Worm (Caenorhabditis elegans) whole organism, L4 larva: ENCODE data around the gene clec-221.

Experiments used
- F10B5.3 ChIP-seq: sonication (generic microtip); optimal IDR thresholded peaks from 2 replicates; lab custom pipeline; 2016; ENCODE audit warnings: mild to moderate bottlenecking, missing genetic modification characterization, missing compliant biosample characterization
- F37D6.2 ChIP-seq: sonication (generic microtip); optimal IDR thresholded peaks from 2 replicates; lab custom pipeline; 2016; ENCODE audit warnings: mild to moderate bottlenecking, missing genetic modification characterization, missing compliant biosample characterization
- F44E2.7 ChIP-seq: fragments of 200-800 bp; sonication (Bioruptor generic); IDR thresholded peaks from 2 replicates; pipeline ENCODE4 v2.1.2; 2022; ENCODE audit warnings: missing genetic modification characterization, missing compliant biosample characterization
- T26A8.4 ChIP-seq: fragments of 200-800 bp; sonication (Bioruptor generic); IDR thresholded peaks from 2 replicates; pipeline ENCODE4 v1.3.6; 2022; ENCODE audit warnings: missing genetic modification characterization, missing compliant biosample characterization
- Y105C5A.15 ChIP-seq: fragments of 200-800 bp; sonication (Bioruptor generic); IDR thresholded peaks from 2 replicates; pipeline ENCODE4 v1.3.6; 2022; ENCODE audit warnings: missing genetic modification characterization, missing compliant biosample characterization
- Y48G9A.11 ChIP-seq: fragments of 200-800 bp; sonication (Bioruptor generic); IDR thresholded peaks from 2 replicates; pipeline ENCODE4 v1.3.6; 2022; ENCODE audit warnings: missing genetic modification reagents, missing genetic modification characterization, missing compliant biosample characterization
- Y75B8A.6 ChIP-seq: fragments of 200-800 bp; sonication (Bioruptor generic); IDR thresholded peaks from 2 replicates; pipeline ENCODE4 v1.3.6; 2022; ENCODE audit warnings: missing genetic modification reagents, missing genetic modification characterization, missing compliant biosample characterization
- ZK337.2 ChIP-seq: fragments of 200-800 bp; sonication (Bioruptor generic); IDR thresholded peaks from 2 replicates; pipeline ENCODE4 v1.3.6; 2022; ENCODE audit warnings: missing genetic modification reagents, missing genetic modification characterization, missing compliant biosample characterization
- aly-2 ChIP-seq: sonication (generic microtip); optimal IDR thresholded peaks from 2 replicates; lab custom pipeline; 2018; ENCODE audit warnings: missing biosample characterization, missing genetic modification characterization
- ama-1 ChIP-seq: fragments of 150-350 bp; optimal IDR thresholded peaks from 2 replicates; lab custom pipeline; 2014; ENCODE audit warnings: inconsistent platforms, mixed read lengths
- arid-1 ChIP-seq: fragments of 200-800 bp; sonication (Bioruptor generic); conservative IDR thresholded peaks from 2 replicates; pipeline ENCODE4 v1.3.6; 2022; ENCODE audit warnings: missing genetic modification reagents, missing genetic modification characterization, missing compliant biosample characterization
- ceh-32 ChIP-seq: sonication (generic microtip); optimal IDR thresholded peaks from 2 replicates; lab custom pipeline; 2016; ENCODE audit warnings: mild to moderate bottlenecking, missing genetic modification characterization, missing compliant biosample characterization; ENCODE audit not compliant: poor library complexity
- ceh-62 ChIP-seq: sonication (generic microtip); optimal IDR thresholded peaks from 2 replicates; lab custom pipeline; 2017; ENCODE audit warnings: missing biosample characterization, missing genetic modification characterization
- cey-2 ChIP-seq: sonication (generic microtip); optimal IDR thresholded peaks from 3 replicates; lab custom pipeline; 2017; ENCODE audit warnings: missing genetic modification characterization, mild to moderate bottlenecking, missing compliant biosample characterization, antibody characterized with exemption, borderline replicate concordance; ENCODE audit not compliant: insufficient read depth
- daf-16 ChIP-seq, 3 experiments: sonication (generic microtip); optimal IDR thresholded peaks; 2 replicates each; lab custom pipeline; 2016 to 2017; ENCODE audit warnings: missing genetic modification characterization in 3 of 3, missing genetic modification reagents in 3 of 3, mild to moderate bottlenecking in 2 of 3, missing compliant biosample characterization in 2 of 3, missing biosample characterization in 1 of 3, moderate library complexity in 1 of 3
- daf-8 ChIP-seq: fragments of 200-800 bp; sonication (Bioruptor generic); IDR thresholded peaks from 2 replicates; pipeline ENCODE4 v1.3.6; 2022; ENCODE audit warnings: missing genetic modification characterization, missing compliant biosample characterization
- dmd-8 ChIP-seq: fragments of 200-800 bp; sonication (Bioruptor generic); IDR thresholded peaks from 2 replicates; pipeline ENCODE4 v1.3.6; 2022; ENCODE audit warnings: missing genetic modification characterization, missing compliant biosample characterization
- dve-1 ChIP-seq: sonication (generic microtip); optimal IDR thresholded peaks from 2 replicates; lab custom pipeline; 2017; ENCODE audit warnings: antibody characterized with exemption, mild to moderate bottlenecking, missing genetic modification characterization, missing compliant biosample characterization; ENCODE audit not compliant: insufficient read depth
- fkh-10 ChIP-seq: fragments of 150-350 bp; optimal IDR thresholded peaks from 2 replicates; lab custom pipeline; 2014; ENCODE audit warnings: missing biosample characterization, missing genetic modification reagents, missing genetic modification characterization
- gei-8 ChIP-seq: fragments of 200-800 bp; sonication (Bioruptor generic); optimal IDR thresholded peaks from 2 replicates; lab custom pipeline; 2018; ENCODE audit warnings: mild to moderate bottlenecking, missing genetic modification characterization, missing compliant biosample characterization
- hif-1 ChIP-seq, 2 experiments: sonication (generic microtip); optimal IDR thresholded peaks; 2 replicates each; lab custom pipeline; 2016 to 2017; ENCODE audit warnings: missing compliant biosample characterization in 2 of 2, missing genetic modification characterization in 2 of 2, missing genetic modification reagents in 2 of 2, missing genotype in 2 of 2, mild to moderate bottlenecking in 1 of 2
- hlh-11 ChIP-seq: fragments of 200-800 bp; sonication (Bioruptor generic); optimal IDR thresholded peaks from 2 replicates; lab custom pipeline; 2018; ENCODE audit warnings: mild to moderate bottlenecking, missing genetic modification characterization, missing compliant biosample characterization
- hlh-30 ChIP-seq: sonication (generic microtip); optimal IDR thresholded peaks from 2 replicates; lab custom pipeline; 2017; ENCODE audit warnings: antibody characterized with exemption, mild to moderate bottlenecking, missing genetic modification characterization, missing compliant biosample characterization; ENCODE audit not compliant: insufficient read depth
- hmg-1.1 ChIP-seq: fragments of 200-800 bp; sonication (Bioruptor generic); IDR thresholded peaks from 2 replicates; pipeline ENCODE4 v1.3.6; 2022; ENCODE audit warnings: missing genetic modification reagents, missing genetic modification characterization, missing compliant biosample characterization
- jun-1 ChIP-seq: fragments of 150-350 bp; optimal IDR thresholded peaks from 2 replicates; lab custom pipeline; 2014; ENCODE audit warnings: missing biosample characterization, missing genetic modification reagents, missing genetic modification characterization
- lin-1 ChIP-seq: fragments of 200-800 bp; sonication (Bioruptor generic); IDR thresholded peaks from 2 replicates; pipeline ENCODE4 v1.3.6; 2022; ENCODE audit warnings: missing genetic modification reagents, missing genetic modification characterization, missing compliant biosample characterization
- lin-15B ChIP-seq: fragments of 150-350 bp; sonication (generic microtip); optimal IDR thresholded peaks from 3 replicates; lab custom pipeline; 2014; ENCODE audit warnings: missing biosample characterization, missing genetic modification characterization
- lin-38 ChIP-seq: fragments of 200-800 bp; sonication (Bioruptor generic); IDR thresholded peaks from 2 replicates; pipeline ENCODE4 v1.3.6; 2022; ENCODE audit warnings: missing genetic modification reagents, missing genetic modification characterization, missing compliant biosample characterization
- lin-39 ChIP-seq: fragments of 150-350 bp; optimal IDR thresholded peaks from 2 replicates; lab custom pipeline; 2014; ENCODE audit warnings: missing biosample characterization, missing genetic modification reagents, missing genetic modification characterization
- lsy-2 ChIP-seq, 2 experiments: fragments of 150-350 bp in 1 of 2; sonication (generic microtip) in 1 of 2; optimal IDR thresholded peaks; 2 replicates each; lab custom pipeline; 2014 to 2017; ENCODE audit warnings: missing biosample characterization in 2 of 2, missing genetic modification characterization in 2 of 2
- madf-5 ChIP-seq, 2 experiments: fragments of 200-800 bp; sonication (Bioruptor generic); IDR thresholded peaks; 2 replicates each; pipeline ENCODE4 v1.3.6; 2022; ENCODE audit warnings: missing compliant biosample characterization in 2 of 2, missing genetic modification characterization in 2 of 2
- mdt-29 ChIP-seq: fragments of 200-800 bp; sonication (Bioruptor generic); IDR thresholded peaks from 2 replicates; pipeline ENCODE4 v1.3.6; 2022; ENCODE audit warnings: missing genetic modification reagents, missing genetic modification characterization, missing compliant biosample characterization
- mxl-2 ChIP-seq: fragments of 200-800 bp; sonication (Bioruptor generic); conservative IDR thresholded peaks from 2 replicates; pipeline ENCODE4 v1.3.6; 2022; ENCODE audit warnings: missing genetic modification reagents, missing genetic modification characterization, missing compliant biosample characterization
- nhr-10 ChIP-seq: fragments of 150-350 bp; optimal IDR thresholded peaks from 2 replicates; lab custom pipeline; 2014; ENCODE audit warnings: missing biosample characterization, missing genetic modification characterization
- nhr-102 ChIP-seq: sonication (generic microtip); optimal IDR thresholded peaks from 2 replicates; lab custom pipeline; 2016; ENCODE audit warnings: mild to moderate bottlenecking, missing genetic modification characterization, moderate library complexity, missing compliant biosample characterization
- nhr-11 ChIP-seq: fragments of 150-350 bp; optimal IDR thresholded peaks from 2 replicates; lab custom pipeline; 2014; ENCODE audit warnings: missing biosample characterization, missing genetic modification characterization
- nhr-111 ChIP-seq: fragments of 200-800 bp; sonication (Bioruptor generic); optimal IDR thresholded peaks from 2 replicates; lab custom pipeline; 2018; ENCODE audit warnings: mild to moderate bottlenecking, missing genetic modification characterization, missing compliant biosample characterization
- nhr-237 ChIP-seq: sonication (generic microtip); optimal IDR thresholded peaks from 2 replicates; lab custom pipeline; 2017; ENCODE audit warnings: missing biosample characterization, missing genetic modification characterization
- nhr-28 ChIP-seq: fragments of 150-350 bp; optimal IDR thresholded peaks from 2 replicates; lab custom pipeline; 2014; ENCODE audit warnings: missing biosample characterization, missing genetic modification characterization
- nhr-42 ChIP-seq: fragments of 200-800 bp; sonication (Bioruptor generic); IDR thresholded peaks from 2 replicates; pipeline ENCODE4 v1.3.6; 2022; ENCODE audit warnings: missing genetic modification characterization, missing compliant biosample characterization
- nhr-48 ChIP-seq: sonication (generic microtip); optimal IDR thresholded peaks from 2 replicates; lab custom pipeline; 2016; ENCODE audit warnings: mild to moderate bottlenecking, missing genetic modification characterization, missing compliant biosample characterization
- nhr-6 ChIP-seq: fragments of 150-350 bp; optimal IDR thresholded peaks from 2 replicates; lab custom pipeline; 2014; ENCODE audit warnings: missing biosample characterization, missing genetic modification characterization
- nhr-76 ChIP-seq: fragments of 150-350 bp; optimal IDR thresholded peaks from 2 replicates; lab custom pipeline; 2014; ENCODE audit warnings: missing biosample characterization, missing genetic modification characterization
- nhr-77 ChIP-seq: fragments of 150-350 bp; optimal IDR thresholded peaks from 2 replicates; lab custom pipeline; 2014; ENCODE audit warnings: missing biosample characterization, missing genetic modification characterization
- set-16 ChIP-seq: fragments of 200-800 bp; sonication (Bioruptor generic); IDR thresholded peaks from 2 replicates; pipeline ENCODE4 v1.3.6; 2022; ENCODE audit warnings: missing genetic modification reagents, missing genetic modification characterization, missing compliant biosample characterization
- snpc-1.2 ChIP-seq: fragments of 200-800 bp; sonication (Bioruptor generic); IDR thresholded peaks from 2 replicates; pipeline ENCODE4 v1.3.6; 2022; ENCODE audit warnings: missing genetic modification reagents, missing genetic modification characterization, missing compliant biosample characterization
- unc-62 ChIP-seq, 3 experiments: fragments of 150-350 bp in 1 of 3; sonication (generic microtip); optimal IDR thresholded peaks in 2 of 3; peaks in 1 of 3; 1 replicate in 1 of 3; 2 replicates in 2 of 3; lab custom pipeline; 2014 to 2017; ENCODE audit warnings: missing biosample characterization in 3 of 3, missing genetic modification characterization in 3 of 3, missing genetic modification reagents in 3 of 3, missing genotype in 1 of 3
- zfp-3 ChIP-seq: fragments of 200-800 bp; sonication (Bioruptor generic); conservative IDR thresholded peaks from 2 replicates; pipeline ENCODE4 v1.3.6; 2022; ENCODE audit warnings: missing genetic modification reagents, missing genetic modification characterization, missing compliant biosample characterization
- zip-11 ChIP-seq: fragments of 200-800 bp; sonication (Bioruptor generic); IDR thresholded peaks from 2 replicates; pipeline ENCODE4 v1.3.6; 2022; ENCODE audit warnings: missing genetic modification characterization, missing compliant biosample characterization
- zip-2 ChIP-seq: fragments of 150-350 bp; optimal IDR thresholded peaks from 2 replicates; lab custom pipeline; 2014; ENCODE audit warnings: missing biosample characterization, missing genetic modification characterization

The clec-221 gene

DNA sequence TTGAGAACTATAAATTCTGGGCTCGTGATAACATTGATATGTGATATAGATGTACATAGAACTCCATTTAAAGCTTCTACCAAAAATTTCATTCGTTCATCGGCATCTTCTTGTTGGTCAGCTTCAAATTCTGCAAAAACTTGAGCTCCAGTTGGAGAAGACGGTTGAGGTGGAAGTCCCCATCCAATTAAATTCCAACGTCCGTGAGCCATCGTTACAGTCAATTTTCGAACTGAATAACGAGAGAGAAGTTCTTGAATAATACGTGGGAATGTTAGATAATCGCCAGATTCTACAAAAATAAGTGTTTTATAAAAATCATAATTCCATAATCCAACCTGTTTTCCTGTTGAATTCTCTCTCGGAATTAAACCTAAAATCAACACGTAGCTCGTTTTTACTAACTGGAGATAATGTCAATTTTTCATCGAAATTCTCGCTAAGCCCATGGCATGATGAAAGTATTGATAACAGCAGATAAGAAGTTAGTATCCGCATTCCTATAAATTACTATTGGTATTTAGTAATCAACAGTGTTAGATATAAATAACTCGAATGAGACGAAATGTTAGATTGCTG is 4.2 kb upstream of the clec-221 start, which contains the start of gene pigt-1:
Gene pigt-1 (minus strand): TSS at position 500 of the 579 bp plus-strand sequence.
- TF ChIP-seq ama-1 (lab: Kevin White, UChicago) (no peak), gei-8 (GFP tag; lab: Kevin White, UChicago) (no peak), hlh-11 (peak; percentile 5), dve-1 (tag; lab: Kevin White, UChicago) (peak; percentile 39), zip-11 (GFP tag; lab: Robert Waterston, UW) (no peak), daf-16 (GFP tag; optimal IDR thresholded peaks at IDR 0.05; lab: Kevin White, UChicago) (peak; percentile 5 to 8), daf-16 (tag; optimal IDR thresholded peaks at IDR 0.05; lab: Kevin White, UChicago) (peak; percentile 63), snpc-1.2 (no peak), hlh-30 (no peak), daf-8 (GFP tag; lab: Robert Waterston, UW) (no peak), nhr-76 (tag; lab: Kevin White, UChicago) (no peak), T26A8.4 (GFP tag; lab: Robert Waterston, UW) (peak; percentile 42; the same call in 1 of the 2 replicates), lin-38 (peak; percentile 34; the same call in 1 of the 2 replicates), zfp-3 (peak; percentile 77; the same call in 1 of the 2 replicates), nhr-11 (tag; lab: Kevin White, UChicago) (no peak), lin-39 (tag; lab: Kevin White, UChicago) (no peak), nhr-77 (no peak), aly-2 (tag; lab: Kevin White, UChicago) (no peak), lin-1 (GFP tag; lab: Robert Waterston, UW) (no peak), set-16 (GFP tag; lab: Robert Waterston, UW) (no peak), nhr-10 (tag; lab: Kevin White, UChicago) (no peak), fkh-10 (no peak), ceh-62 (tag; lab: Kevin White, UChicago) (no peak), nhr-6 (no peak), madf-5 (GFP tag; IDR thresholded peaks at IDR 0.05; lab: Robert Waterston, UW) (0 out of 4 replicates have a peak, but pooled peaks of 1 of the 2 experiments have one; percentile 48), lsy-2 (tag; optimal IDR thresholded peaks at IDR 0.05; lab: Kevin White, UChicago) (peak in 1 of 2 experiments; percentile 58), unc-62 (GFP tag; optimal IDR thresholded peaks at IDR 0.05 in 1 of 2; lab: Kevin White, UChicago) (peak in 1 of 2 experiments; percentile 58), unc-62 (tag; optimal IDR thresholded peaks at IDR 0.05; lab: Kevin White, UChicago) (no peak), jun-1 (tag; lab: Kevin White, UChicago) (no peak), hif-1 (tag; optimal IDR thresholded peaks at IDR 0.05; lab: Kevin White, UChicago) (no peak), nhr-111 (no peak), F37D6.2 (tag; lab: Kevin White, UChicago) (no peak), zip-2 (tag; lab: Kevin White, UChicago) (no peak), hmg-1.1 (GFP tag; lab: Robert Waterston, UW) (no peak), arid-1 (GFP tag; lab: Robert Waterston, UW) (no peak), Y75B8A.6 (GFP tag; lab: Robert Waterston, UW) (no peak), Y48G9A.11 (no peak), nhr-42 (GFP tag; lab: Robert Waterston, UW) (no peak), nhr-28 (tag; lab: Kevin White, UChicago) (no peak), ceh-32 (tag; lab: Kevin White, UChicago) (no peak), dmd-8 (GFP tag; lab: Robert Waterston, UW) (no peak), mxl-2 (GFP tag; lab: Robert Waterston, UW) (no peak), nhr-48 (tag; lab: Kevin White, UChicago) (no peak), F10B5.3 (tag; lab: Kevin White, UChicago) (no peak), Y105C5A.15 (GFP tag; lab: Robert Waterston, UW) (no peak), nhr-102 (tag; lab: Kevin White, UChicago) (peak; percentile 15), mdt-29 (GFP tag; lab: Robert Waterston, UW) (no peak), lin-15B (no peak), nhr-237 (no peak), F44E2.7 (GFP tag; lab: Robert Waterston, UW) (no peak), ZK337.2 (GFP tag; lab: Robert Waterston, UW) (no peak), cey-2 (no peak)
